Fruit fly (Drosophila melanogaster) whole organism, embryonic: Measurements from ENCODE around the gene Mdh1.
A peak's percentile ranks its signal among the peaks of the same experiment; 100 is the strongest.

Source experiments
- C15 ChIP-seq: fragments of 200-800 bp; sonication (Bioruptor generic); IDR thresholded peaks from 3 replicates; pipeline ENCODE4 v1.3.6; 2022; ENCODE audit warnings: missing biosample characterization, missing genetic modification characterization
- CG1024 ChIP-seq: fragments of 200-800 bp; sonication (Bioruptor generic); IDR thresholded peaks from 2 replicates; pipeline ENCODE4 v1.3.6; 2022; ENCODE audit warnings: missing biosample characterization, missing genetic modification characterization
- CG10959 ChIP-seq: fragments of 200-800 bp; sonication (Bioruptor generic); IDR thresholded peaks from 2 replicates; pipeline ENCODE4 v1.3.6; 2022; ENCODE audit warnings: missing biosample characterization, missing genetic modification characterization
- CG12104 ChIP-seq: fragments of 200-800 bp; sonication (Bioruptor generic); optimal IDR thresholded peaks from 3 replicates; lab custom pipeline; 2016; ENCODE audit warnings: missing biosample characterization, missing genetic modification characterization
- CG12659 ChIP-seq: fragments of 200-800 bp; sonication (Bioruptor generic); optimal IDR thresholded peaks from 3 replicates; lab custom pipeline; 2017; ENCODE audit warnings: mild to moderate bottlenecking, missing biosample characterization, missing genetic modification reagents, missing genetic modification characterization
- CG14050 ChIP-seq: fragments of 200-800 bp; sonication (Bioruptor generic); IDR thresholded peaks from 3 replicates; pipeline ENCODE4 v1.3.6; 2022; ENCODE audit warnings: missing biosample characterization, missing genetic modification characterization
- CG15696 ChIP-seq: fragments of 200-800 bp; sonication (Bioruptor generic); optimal IDR thresholded peaks from 2 replicates; lab custom pipeline; 2019; ENCODE audit warnings: missing biosample characterization, mild to moderate bottlenecking, missing genetic modification characterization, moderate library complexity
- CG17612 ChIP-seq: fragments of 200-800 bp; sonication (Bioruptor generic); IDR thresholded peaks from 2 replicates; pipeline ENCODE4 v1.3.6; 2022; ENCODE audit warnings: missing biosample characterization, missing genetic modification characterization
- CG18262 ChIP-seq: fragments of 200-800 bp; optimal IDR thresholded peaks from 3 replicates; lab custom pipeline; 2019; ENCODE audit warnings: missing biosample characterization, mild to moderate bottlenecking, missing genetic modification characterization, moderate library complexity
- CG2129 ChIP-seq: fragments of 200-800 bp; sonication (Bioruptor generic); IDR thresholded peaks from 2 replicates; pipeline ENCODE4 v1.3.6; 2022; ENCODE audit warnings: missing biosample characterization, missing genetic modification characterization; ENCODE audit not compliant: partially characterized antibody
- CG30431 ChIP-seq: fragments of 200-800 bp; sonication (Bioruptor generic); optimal IDR thresholded peaks from 2 replicates; lab custom pipeline; 2017; ENCODE audit warnings: missing biosample characterization, missing genetic modification characterization
- CG3995 ChIP-seq: fragments of 200-800 bp; sonication (Bioruptor generic); optimal IDR thresholded peaks from 3 replicates; lab custom pipeline; 2016; ENCODE audit warnings: missing biosample characterization, missing genetic modification characterization
- CG4707 ChIP-seq: fragments of 200-800 bp; sonication (Bioruptor generic); optimal IDR thresholded peaks from 2 replicates; lab custom pipeline; 2018; ENCODE audit warnings: missing biosample characterization, mild to moderate bottlenecking, missing genetic modification characterization, moderate library complexity
- CG5245 ChIP-seq: fragments of 200-800 bp; sonication (Bioruptor generic); optimal IDR thresholded peaks from 3 replicates; lab custom pipeline; 2016; ENCODE audit warnings: missing biosample characterization, missing genetic modification characterization
- CG6254 ChIP-seq: fragments of 200-800 bp; sonication (Bioruptor generic); optimal IDR thresholded peaks from 3 replicates; lab custom pipeline; 2017; ENCODE audit warnings: mild to moderate bottlenecking, missing biosample characterization, missing genetic modification reagents, missing genetic modification characterization
- CG6272 ChIP-seq: fragments of 200-800 bp; sonication (Bioruptor generic); IDR thresholded peaks from 2 replicates; pipeline ENCODE4 v1.3.6; 2022; ENCODE audit warnings: missing biosample characterization, missing genetic modification characterization
- CG6791 ChIP-seq: fragments of 200-800 bp; sonication (Bioruptor generic); IDR thresholded peaks from 3 replicates; pipeline ENCODE4 v1.3.6; 2022; ENCODE audit warnings: missing biosample characterization, missing genetic modification characterization; ENCODE audit not compliant: partially characterized antibody
- CG9817 ChIP-seq: fragments of 200-800 bp; sonication (Bioruptor generic); optimal IDR thresholded peaks from 2 replicates; lab custom pipeline; 2018; ENCODE audit warnings: missing biosample characterization, mild to moderate bottlenecking, missing genetic modification characterization, moderate library complexity
- Dip2 ChIP-seq: fragments of 200-800 bp; sonication (Bioruptor generic); IDR thresholded peaks from 2 replicates; pipeline ENCODE4 v1.3.6; 2022; ENCODE audit warnings: missing biosample characterization, missing genetic modification characterization
- Dref ChIP-seq: fragments of 200-800 bp; sonication (Bioruptor generic); IDR thresholded peaks from 2 replicates; pipeline ENCODE4 v1.3.6; 2022; ENCODE audit warnings: missing biosample characterization, missing genetic modification characterization
- Eip74EF ChIP-seq, 2 experiments: fragments of 200-800 bp in 1 of 2; fragments of >200 bp in 1 of 2; sonication (Bioruptor generic) in 1 of 2; optimal IDR thresholded peaks; 2 replicates each; lab custom pipeline; 2017 to 2019; ENCODE audit warnings: missing biosample characterization in 2 of 2, missing genetic modification characterization in 2 of 2, mild to moderate bottlenecking in 1 of 2, moderate library complexity in 1 of 2
- H2.0 ChIP-seq: fragments of 200-800 bp; sonication (Bioruptor generic); IDR thresholded peaks from 2 replicates; pipeline ENCODE4 v1.3.6; 2022; ENCODE audit warnings: missing biosample characterization, missing genetic modification characterization
- HLH54F ChIP-seq: fragments of 200-800 bp; sonication (Bioruptor generic); optimal IDR thresholded peaks from 3 replicates; lab custom pipeline; 2016; ENCODE audit warnings: missing biosample characterization, missing genetic modification characterization
- Hand ChIP-seq: fragments of 200-800 bp; sonication (Bioruptor generic); optimal IDR thresholded peaks from 2 replicates; lab custom pipeline; 2017; ENCODE audit warnings: mild to moderate bottlenecking, missing biosample characterization, missing genetic modification reagents, missing genetic modification characterization
- MESR4 ChIP-seq: fragments of 200-800 bp; sonication (Bioruptor generic); optimal IDR thresholded peaks from 2 replicates; lab custom pipeline; 2018; ENCODE audit warnings: missing biosample characterization, mild to moderate bottlenecking, missing genetic modification characterization, moderate library complexity
- MTF-1 ChIP-seq: fragments of 200-800 bp; sonication (Bioruptor generic); optimal IDR thresholded peaks from 2 replicates; lab custom pipeline; 2018; ENCODE audit warnings: missing biosample characterization, mild to moderate bottlenecking, missing genetic modification characterization, borderline replicate concordance
- Neu2 ChIP-seq: fragments of 200-800 bp; sonication (Bioruptor generic); optimal IDR thresholded peaks from 3 replicates; lab custom pipeline; 2016; ENCODE audit warnings: missing biosample characterization, missing genetic modification characterization, borderline replicate concordance
- Opbp ChIP-seq: fragments of 200-800 bp; sonication (Bioruptor generic); IDR thresholded peaks from 3 replicates; pipeline ENCODE4 v1.3.6; 2022; ENCODE audit warnings: missing biosample characterization, missing genetic modification characterization; ENCODE audit not compliant: partially characterized antibody
- Optix ChIP-seq: fragments of 200-800 bp; sonication (Bioruptor generic); IDR thresholded peaks from 3 replicates; pipeline ENCODE4 v1.3.6; 2022; ENCODE audit warnings: missing biosample characterization, missing genetic modification characterization
- Ptx1 ChIP-seq: fragments of 200-800 bp; sonication (Bioruptor generic); IDR thresholded peaks from 2 replicates; pipeline ENCODE4 v1.3.6; 2022; ENCODE audit warnings: missing biosample characterization, missing genetic modification characterization
- Sox102F ChIP-seq: fragments of 200-800 bp; sonication (Bioruptor generic); optimal IDR thresholded peaks from 2 replicates; lab custom pipeline; 2018; ENCODE audit warnings: missing biosample characterization, mild to moderate bottlenecking, missing genetic modification characterization, moderate library complexity
- Trl ChIP-seq, 3 experiments: fragments of >200 bp in 2 of 3; fragments of 200-800 bp in 1 of 3; sonication (Bioruptor generic) in 1 of 3; optimal IDR thresholded peaks; 2 replicates in 1 of 3; 3 replicates in 2 of 3; lab custom pipeline; 2016 to 2017; ENCODE audit warnings: missing biosample characterization in 1 of 3, missing genetic modification characterization in 1 of 3
- ase ChIP-seq: fragments of 200-800 bp; sonication (Bioruptor generic); IDR thresholded peaks from 3 replicates; pipeline ENCODE4 v1.3.6; 2022; ENCODE audit warnings: missing biosample characterization, missing genetic modification characterization
- crol ChIP-seq: fragments of 200-800 bp; sonication (Bioruptor generic); IDR thresholded peaks from 2 replicates; pipeline ENCODE4 v1.3.6; 2022; ENCODE audit warnings: missing biosample characterization, missing genetic modification characterization
- danr ChIP-seq: fragments of 200-800 bp; sonication (Bioruptor generic); IDR thresholded peaks from 2 replicates; pipeline ENCODE4 v1.3.6; 2022; ENCODE audit warnings: missing biosample characterization, missing genetic modification characterization
- dpn ChIP-seq, 2 experiments: fragments of 200-800 bp; sonication (Bioruptor generic); optimal IDR thresholded peaks; 3 replicates each; lab custom pipeline; 2016; ENCODE audit warnings: missing biosample characterization in 2 of 2, missing genetic modification characterization in 2 of 2
- fd96Cb ChIP-seq: fragments of 200-800 bp; sonication (Bioruptor generic); optimal IDR thresholded peaks from 2 replicates; lab custom pipeline; 2018; ENCODE audit warnings: missing biosample characterization, mild to moderate bottlenecking, missing genetic modification characterization, moderate library complexity
- gsb-n ChIP-seq: fragments of 200-800 bp; sonication (Bioruptor generic); optimal IDR thresholded peaks from 3 replicates; lab custom pipeline; 2018; ENCODE audit warnings: missing biosample characterization, mild to moderate bottlenecking, missing genetic modification characterization
- mirr ChIP-seq: fragments of 200-800 bp; sonication (Bioruptor generic); optimal IDR thresholded peaks from 3 replicates; lab custom pipeline; 2018; ENCODE audit warnings: missing biosample characterization, mild to moderate bottlenecking, missing genetic modification characterization
- nau ChIP-seq: fragments of 200-800 bp; sonication (Bioruptor generic); optimal IDR thresholded peaks from 3 replicates; lab custom pipeline; 2017; ENCODE audit warnings: missing biosample characterization, mild to moderate bottlenecking, missing genetic modification characterization, missing genetic modification reagents
- oc ChIP-seq: fragments of 200-800 bp; sonication (Bioruptor generic); optimal IDR thresholded peaks from 2 replicates; lab custom pipeline; 2018; ENCODE audit warnings: missing biosample characterization, mild to moderate bottlenecking, missing genetic modification characterization, moderate library complexity
- otp ChIP-seq: fragments of 200-800 bp; sonication (Bioruptor generic); IDR thresholded peaks from 3 replicates; pipeline ENCODE4, ENCODE4 v1.3.6; 2022; ENCODE audit warnings: missing biosample characterization, missing genetic modification characterization
- p53 ChIP-seq: fragments of 200-800 bp; sonication (Bioruptor generic); optimal IDR thresholded peaks from 2 replicates; lab custom pipeline; 2016; ENCODE audit warnings: missing biosample characterization, missing genetic modification characterization
- pita ChIP-seq: fragments of 200-800 bp; sonication (Bioruptor generic); optimal IDR thresholded peaks from 2 replicates; lab custom pipeline; 2017; ENCODE audit warnings: missing biosample characterization, mild to moderate bottlenecking, missing genetic modification characterization
- psq ChIP-seq: fragments of 200-800 bp; sonication (Bioruptor generic); optimal IDR thresholded peaks from 2 replicates; lab custom pipeline; 2017; ENCODE audit warnings: missing biosample characterization, missing genetic modification characterization
- pum ChIP-seq: fragments of 200-800 bp; sonication (Bioruptor generic); optimal IDR thresholded peaks from 2 replicates; lab custom pipeline; 2016; ENCODE audit warnings: missing biosample characterization, missing genetic modification characterization
- seq ChIP-seq: fragments of 200-800 bp; sonication (Bioruptor generic); IDR thresholded peaks from 2 replicates; pipeline ENCODE4 v1.3.6; 2022; ENCODE audit warnings: missing biosample characterization, missing genetic modification characterization
- sim ChIP-seq: fragments of 200-800 bp; sonication (Bioruptor generic); IDR thresholded peaks from 2 replicates; pipeline ENCODE4 v1.3.6; 2022; ENCODE audit warnings: missing biosample characterization, missing genetic modification characterization
- so ChIP-seq: fragments of 200-800 bp; sonication (Bioruptor generic); IDR thresholded peaks from 3 replicates; pipeline ENCODE4 v1.3.6; 2022; ENCODE audit warnings: missing biosample characterization, missing genetic modification characterization
- wek ChIP-seq: fragments of 200-800 bp; sonication (Bioruptor generic); optimal IDR thresholded peaks from 3 replicates; lab custom pipeline; 2018; ENCODE audit warnings: missing biosample characterization, mild to moderate bottlenecking, missing genetic modification characterization, moderate library complexity
- zfh2 ChIP-seq: fragments of 200-800 bp; sonication (Bioruptor generic); optimal IDR thresholded peaks from 2 replicates; lab custom pipeline; 2016; ENCODE audit warnings: missing biosample characterization, missing genetic modification characterization

Gene Mdh1

dm6 chr2L:10437317-10437716, 41.2 kb upstream of the Mdh1 start, which contains the start of gene STUB1 (continued):
- no peak for TF ChIP-seq CG10959
- no peak for TF ChIP-seq CG30431 (GFP tag; lab: Kevin White, UChicago)
- TF ChIP-seq CG12104: no peak
- no peak for TF ChIP-seq CG14050
- TF ChIP-seq danr (GFP tag; lab: Robert Waterston, UW): no peak
- TF ChIP-seq sim: no peak
- no peak for TF ChIP-seq otp (GFP tag; lab: Robert Waterston, UW)
- TF ChIP-seq Eip74EF (GFP tag; optimal IDR thresholded peaks at IDR 0.05; lab: Kevin White, UChicago): no peak
- no peak for TF ChIP-seq Hand
- no peak for TF ChIP-seq Sox102F (GFP tag; lab: Kevin White, UChicago)
- TF ChIP-seq mirr: no peak
- no peak for TF ChIP-seq nau
- no peak for TF ChIP-seq MTF-1
- TF ChIP-seq crol: no peak
- peak; percentile 57 for TF ChIP-seq zfh2
- peak; percentile 8 for TF ChIP-seq pum (GFP tag; lab: Kevin White, UChicago)
- TF ChIP-seq CG18262 (tag; lab: Kevin White, UChicago): no peak
- TF ChIP-seq wek: no peak
- TF ChIP-seq so (GFP tag; lab: Robert Waterston, UW): no peak
- TF ChIP-seq CG9817 (tag; lab: Kevin White, UChicago): no peak
- TF ChIP-seq gsb-n (tag; lab: Kevin White, UChicago): no peak
- no peak for TF ChIP-seq Neu2 (GFP tag; lab: Kevin White, UChicago)
- TF ChIP-seq Optix (GFP tag; lab: Robert Waterston, UW): no peak
- no peak for TF ChIP-seq CG17612 (GFP tag; lab: Robert Waterston, UW)
- TF ChIP-seq CG12659 (GFP tag; lab: Kevin White, UChicago): peak; percentile 66
- TF ChIP-seq seq (GFP tag; lab: Robert Waterston, UW): no peak
- no peak for TF ChIP-seq Dip2
- TF ChIP-seq oc (tag; lab: Kevin White, UChicago): no peak
- TF ChIP-seq Dref: peak; percentile 94
- no peak for TF ChIP-seq CG15696 (tag; lab: Kevin White, UChicago)
- no peak for TF ChIP-seq Ptx1 (GFP tag; lab: Robert Waterston, UW)
- no peak for TF ChIP-seq ase (GFP tag; lab: Robert Waterston, UW)
- peak; percentile 48 for TF ChIP-seq CG2129 (GFP tag; lab: Robert Waterston, UW)
- peak in 1 of 2 experiments; percentile 14 for TF ChIP-seq dpn (GFP tag; optimal IDR thresholded peaks at IDR 0.05; lab: Kevin White, UChicago)
- TF ChIP-seq Trl (optimal IDR thresholded peaks at IDR 0.05; lab: Kevin White, UChicago): no peak
- no peak for TF ChIP-seq Trl (GFP tag; optimal IDR thresholded peaks at IDR 0.05; lab: Kevin White, UChicago)
- TF ChIP-seq CG1024 (GFP tag; lab: Robert Waterston, UW): no peak
- TF ChIP-seq CG6254 (GFP tag; lab: Kevin White, UChicago): no peak
- TF ChIP-seq CG6272: peak; percentile 31; the same call in 1 of the 2 replicates
- TF ChIP-seq C15: no peak
- no peak for TF ChIP-seq p53 (GFP tag; lab: Kevin White, UChicago)
- no peak for TF ChIP-seq H2.0
- TF ChIP-seq CG3995 (GFP tag; lab: Kevin White, UChicago): peak; percentile 59
- peak; percentile 46 for TF ChIP-seq MESR4 (GFP tag; lab: Kevin White, UChicago)
- no peak for TF ChIP-seq CG4707 (GFP tag; lab: Kevin White, UChicago)
- TF ChIP-seq pita (GFP tag; lab: Kevin White, UChicago): no peak
- no peak for TF ChIP-seq CG5245 (GFP tag; lab: Kevin White, UChicago)
- TF ChIP-seq CG6791 (GFP tag; lab: Robert Waterston, UW): peak; percentile 99
- no peak for TF ChIP-seq fd96Cb (tag; lab: Kevin White, UChicago)
- TF ChIP-seq psq (GFP tag; lab: Kevin White, UChicago): no peak
- TF ChIP-seq Opbp: peak; percentile 97
- TF ChIP-seq HLH54F (GFP tag; lab: Kevin White, UChicago): peak; percentile 13
